Fruit fly (Drosophila melanogaster) whole organism, prepupa: Measurements from ENCODE around the gene betaTub85D.

Experiments used
- Blimp-1 ChIP-seq: fragments of 200-800 bp; sonication (Bioruptor generic); optimal IDR thresholded peaks from 3 replicates; lab custom pipeline; 2017; ENCODE audit warnings: missing biosample characterization, missing genetic modification characterization, mild to moderate bottlenecking, moderate library complexity, missing genetic modification reagents
- CG10631 ChIP-seq: fragments of 200-800 bp; sonication (Bioruptor generic); optimal IDR thresholded peaks from 2 replicates; lab custom pipeline; 2016; ENCODE audit warnings: missing biosample characterization, missing genetic modification characterization
- CG10669 ChIP-seq: fragments of 200-800 bp; sonication (Bioruptor generic); optimal IDR thresholded peaks from 3 replicates; lab custom pipeline; 2018; ENCODE audit warnings: missing biosample characterization, mild to moderate bottlenecking, missing genetic modification characterization, moderate library complexity
- CG11762 ChIP-seq: fragments of 200-800 bp; sonication (Bioruptor generic); optimal IDR thresholded peaks from 3 replicates; lab custom pipeline; 2016; ENCODE audit warnings: missing biosample characterization, missing genetic modification characterization; ENCODE audit not compliant: insufficient read depth
- CG1621 ChIP-seq: fragments of 200-800 bp; sonication (Bioruptor generic); optimal IDR thresholded peaks from 3 replicates; lab custom pipeline; 2018; ENCODE audit warnings: missing biosample characterization, mild to moderate bottlenecking, missing genetic modification characterization
- CG16779 ChIP-seq: fragments of 200-800 bp; sonication (Bioruptor generic); optimal IDR thresholded peaks from 3 replicates; lab custom pipeline; 2017; ENCODE audit warnings: missing biosample characterization, mild to moderate bottlenecking, missing genetic modification characterization
- CG3032 ChIP-seq: fragments of 200-800 bp; optimal IDR thresholded peaks from 2 replicates; lab custom pipeline; 2019; ENCODE audit warnings: missing biosample characterization, mild to moderate bottlenecking, missing genetic modification characterization, moderate library complexity
- CG31627 ChIP-seq: fragments of 200-800 bp; sonication (Bioruptor generic); optimal IDR thresholded peaks from 3 replicates; lab custom pipeline; 2016; ENCODE audit warnings: missing biosample characterization, missing genetic modification characterization
- CG32006 ChIP-seq: fragments of 200-800 bp; sonication (Bioruptor generic); optimal IDR thresholded peaks from 3 replicates; lab custom pipeline; 2017; ENCODE audit warnings: missing biosample characterization, mild to moderate bottlenecking, missing genetic modification characterization
- CG34406 ChIP-seq: fragments of 200-800 bp; sonication (Bioruptor generic); optimal IDR thresholded peaks from 3 replicates; lab custom pipeline; 2016; ENCODE audit warnings: missing biosample characterization, missing genetic modification characterization
- CG6163 ChIP-seq: fragments of 200-800 bp; sonication (Bioruptor generic); IDR thresholded peaks from 3 replicates; pipeline ENCODE4 v1.3.6; 2022; ENCODE audit warnings: missing biosample characterization, missing genetic modification characterization
- CG6276 ChIP-seq: fragments of 200-800 bp; sonication (Bioruptor generic); optimal IDR thresholded peaks from 2 replicates; lab custom pipeline; 2017; ENCODE audit warnings: missing biosample characterization, mild to moderate bottlenecking, missing genetic modification characterization
- CG6854 ChIP-seq: fragments of 200-800 bp; sonication (Bioruptor generic); optimal IDR thresholded peaks from 2 replicates; lab custom pipeline; 2017; ENCODE audit warnings: missing biosample characterization, mild to moderate bottlenecking, missing genetic modification characterization
- CG7368 ChIP-seq: fragments of 200-800 bp; sonication (Bioruptor generic); optimal IDR thresholded peaks from 3 replicates; lab custom pipeline; 2016; ENCODE audit warnings: missing biosample characterization, missing genetic modification characterization
- CG8119 ChIP-seq: fragments of 200-800 bp; sonication (Bioruptor generic); IDR thresholded peaks from 3 replicates; pipeline ENCODE4 v1.3.6; 2022; ENCODE audit warnings: missing biosample characterization, missing genetic modification characterization
- CG9139 ChIP-seq: fragments of 200-800 bp; sonication (Bioruptor generic); optimal IDR thresholded peaks from 3 replicates; lab custom pipeline; 2017; ENCODE audit warnings: missing biosample characterization, mild to moderate bottlenecking, missing genetic modification characterization
- Eip78C ChIP-seq: fragments of 200-800 bp; sonication (Bioruptor generic); peaks from one replicate; lab custom pipeline; 2016; ENCODE audit warnings: missing biosample characterization, missing genetic modification characterization
- Eip93F ChIP-seq: fragments of 200-800 bp; sonication (Bioruptor generic); optimal IDR thresholded peaks from 2 replicates; lab custom pipeline; 2016; ENCODE audit warnings: missing biosample characterization, mild to moderate bottlenecking, missing genetic modification characterization
- Ets21C ChIP-seq: fragments of 200-800 bp; sonication (Bioruptor generic); optimal IDR thresholded peaks from 3 replicates; lab custom pipeline; 2016; ENCODE audit warnings: missing biosample characterization, missing genetic modification characterization
- Ets96B ChIP-seq: fragments of 200-800 bp; optimal IDR thresholded peaks from 2 replicates; lab custom pipeline; 2019; ENCODE audit warnings: missing biosample characterization, mild to moderate bottlenecking, missing genetic modification characterization, moderate library complexity
- Gug ChIP-seq: fragments of 200-800 bp; sonication (Bioruptor generic); IDR thresholded peaks from 2 replicates; pipeline ENCODE4 v1.3.6; 2022; ENCODE audit warnings: missing biosample characterization, missing genetic modification characterization
- Hr38 ChIP-seq: sonication (Bioruptor generic); optimal IDR thresholded peaks from 2 replicates; lab custom pipeline; 2016; ENCODE audit warnings: missing biosample characterization, missing genetic modification characterization
- Hr39 ChIP-seq: fragments of 200-800 bp; sonication (Bioruptor generic); optimal IDR thresholded peaks from 2 replicates; lab custom pipeline; 2016; ENCODE audit warnings: missing biosample characterization, missing genetic modification characterization
- Hr4 ChIP-seq: fragments of 200-800 bp; sonication (Bioruptor generic); optimal IDR thresholded peaks from 3 replicates; lab custom pipeline; 2016; ENCODE audit warnings: missing biosample characterization, missing genetic modification characterization
- Lpt ChIP-seq: fragments of 200-800 bp; sonication (Bioruptor generic); optimal IDR thresholded peaks from 3 replicates; lab custom pipeline; 2016; ENCODE audit warnings: missing biosample characterization, missing genetic modification characterization
- OdsH ChIP-seq: fragments of 200-800 bp; sonication (Bioruptor generic); optimal IDR thresholded peaks from 3 replicates; lab custom pipeline; 2016; ENCODE audit warnings: missing biosample characterization, missing genetic modification characterization
- Smox ChIP-seq: fragments of 200-800 bp; sonication (Bioruptor generic); optimal IDR thresholded peaks from 3 replicates; lab custom pipeline; 2016; ENCODE audit warnings: missing biosample characterization, missing genetic modification characterization
- Sox102F ChIP-seq: fragments of 200-800 bp; sonication (Bioruptor generic); optimal IDR thresholded peaks from 2 replicates; lab custom pipeline; 2016; ENCODE audit warnings: missing biosample characterization, mild to moderate bottlenecking, missing genetic modification characterization
- Sox14 ChIP-seq: fragments of 200-800 bp; sonication (Bioruptor generic); optimal IDR thresholded peaks from 3 replicates; lab custom pipeline; 2016; ENCODE audit warnings: missing biosample characterization, missing genetic modification characterization
- Sox15 ChIP-seq: fragments of 200-800 bp; sonication (Bioruptor generic); optimal IDR thresholded peaks from 3 replicates; lab custom pipeline; 2016; ENCODE audit warnings: missing biosample characterization, missing genetic modification characterization
- achi ChIP-seq: fragments of 200-800 bp; sonication (Bioruptor generic); optimal IDR thresholded peaks from 3 replicates; lab custom pipeline; 2016; ENCODE audit warnings: missing biosample characterization, missing genetic modification characterization
- acj6 ChIP-seq: fragments of 200-800 bp; sonication (Bioruptor generic); optimal IDR thresholded peaks from 3 replicates; lab custom pipeline; 2016; ENCODE audit warnings: missing biosample characterization, missing genetic modification characterization
- cyc ChIP-seq: fragments of 200-800 bp; sonication (Bioruptor generic); optimal IDR thresholded peaks from 3 replicates; lab custom pipeline; 2016; ENCODE audit warnings: missing biosample characterization, missing genetic modification characterization
- dac ChIP-seq: fragments of 200-800 bp; sonication (Bioruptor generic); optimal IDR thresholded peaks from 2 replicates; lab custom pipeline; 2017; ENCODE audit warnings: missing biosample characterization, mild to moderate bottlenecking, missing genetic modification characterization
- fd59A ChIP-seq: fragments of 200-800 bp; sonication (Bioruptor generic); optimal IDR thresholded peaks from 2 replicates; lab custom pipeline; 2017; ENCODE audit warnings: missing biosample characterization, mild to moderate bottlenecking, missing genetic modification characterization, missing genetic modification reagents
- fd85E ChIP-seq: fragments of 200-800 bp; sonication (Bioruptor generic); optimal IDR thresholded peaks from 3 replicates; lab custom pipeline; 2016; ENCODE audit warnings: missing biosample characterization, missing genetic modification characterization
- fkh ChIP-seq: fragments of 200-800 bp; sonication (Bioruptor generic); optimal IDR thresholded peaks from 3 replicates; lab custom pipeline; 2017; ENCODE audit warnings: missing biosample characterization, mild to moderate bottlenecking, missing genetic modification characterization, moderate library complexity
- lz ChIP-seq: fragments of 200-800 bp; sonication (Bioruptor generic); optimal IDR thresholded peaks from 3 replicates; lab custom pipeline; 2016; ENCODE audit warnings: missing biosample characterization, missing genetic modification characterization
- pdm3 ChIP-seq: fragments of 200-800 bp; sonication (Bioruptor generic); optimal IDR thresholded peaks from 3 replicates; lab custom pipeline; 2016; ENCODE audit warnings: missing biosample characterization, missing genetic modification characterization
- salr ChIP-seq, 2 experiments: fragments of 200-800 bp; sonication (Bioruptor generic); optimal IDR thresholded peaks; 3 replicates each; lab custom pipeline; 2016 to 2018; ENCODE audit warnings: missing biosample characterization in 2 of 2, missing genetic modification characterization in 2 of 2, mild to moderate bottlenecking in 1 of 2
- spab ChIP-seq: fragments of 200-800 bp; sonication (Bioruptor generic); optimal IDR thresholded peaks from 2 replicates; lab custom pipeline; 2017; ENCODE audit warnings: missing biosample characterization, mild to moderate bottlenecking, missing genetic modification characterization, missing genetic modification reagents
- ss ChIP-seq, 2 experiments: fragments of 200-800 bp; sonication (Bioruptor generic); optimal IDR thresholded peaks; 2 replicates in 1 of 2; 3 replicates in 1 of 2; lab custom pipeline; 2017 to 2018; ENCODE audit warnings: mild to moderate bottlenecking in 2 of 2, missing biosample characterization in 2 of 2, missing genetic modification characterization in 2 of 2, moderate library complexity in 1 of 2
- svp ChIP-seq: fragments of 200-800 bp; sonication (Bioruptor generic); peaks from one replicate; lab custom pipeline; 2016; ENCODE audit warnings: missing biosample characterization, missing genetic modification characterization

Gene betaTub85D

DNA sequence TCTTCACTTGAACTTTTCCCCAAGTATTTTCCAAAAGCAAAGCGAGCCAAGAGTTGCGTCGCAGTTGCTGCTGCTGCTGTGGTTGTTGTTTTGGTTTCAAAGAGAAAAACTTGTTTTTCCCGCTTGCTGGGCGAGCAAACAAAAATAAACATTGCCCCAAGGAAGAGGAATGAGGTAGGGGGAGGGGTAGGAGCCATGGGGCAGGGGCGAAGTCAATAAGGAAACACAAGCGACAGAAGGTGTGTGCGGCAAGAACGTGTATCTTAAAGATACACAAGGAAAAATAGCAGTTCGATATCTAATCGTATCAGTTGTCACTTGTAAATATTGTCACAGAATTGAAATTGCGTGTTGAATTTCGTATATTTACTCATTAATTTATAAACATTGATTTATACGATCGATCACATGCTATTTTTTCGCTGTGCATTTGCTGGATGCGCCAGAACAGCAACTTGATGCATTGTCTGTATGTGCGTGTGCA is 16.5 kb downstream of the betaTub85D start (continued):
- TF ChIP-seq ss (GFP tag; optimal IDR thresholded peaks at IDR 0.05; lab: Kevin White, UChicago) (peak; percentile 97 to 98), Blimp-1 (peak; percentile 82), Sox14 (GFP tag; lab: Kevin White, UChicago) (peak; percentile 97), CG6163 (peak; percentile 98), CG31627 (GFP tag; lab: Kevin White, UChicago) (peak; percentile 91), fkh (GFP tag; lab: Kevin White, UChicago) (peak; percentile 93), CG34406 (GFP tag; lab: Kevin White, UChicago) (peak; percentile 89), Ets96B (peak; percentile 98), CG32006 (GFP tag; lab: Kevin White, UChicago) (peak; percentile 95), Hr38 (GFP tag; lab: Kevin White, UChicago) (no peak), salr (GFP tag; optimal IDR thresholded peaks at IDR 0.05; lab: Kevin White, UChicago) (peak; percentile 95 to 96), OdsH (peak; percentile 95), Eip93F (peak; percentile 70), fd59A (GFP tag; lab: Kevin White, UChicago) (peak; percentile 97), Ets21C (peak; percentile 87), Hr39 (GFP tag; lab: Kevin White, UChicago) (peak; percentile 91)

dm6 chr3R:9392421-9392820 is 17.7 kb downstream of the betaTub85D start:
- TF ChIP-seq cyc (no peak), CG6276 (GFP tag; lab: Kevin White, UChicago) (no peak), Eip93F (no peak), CG10631 (no peak)

DNA sequence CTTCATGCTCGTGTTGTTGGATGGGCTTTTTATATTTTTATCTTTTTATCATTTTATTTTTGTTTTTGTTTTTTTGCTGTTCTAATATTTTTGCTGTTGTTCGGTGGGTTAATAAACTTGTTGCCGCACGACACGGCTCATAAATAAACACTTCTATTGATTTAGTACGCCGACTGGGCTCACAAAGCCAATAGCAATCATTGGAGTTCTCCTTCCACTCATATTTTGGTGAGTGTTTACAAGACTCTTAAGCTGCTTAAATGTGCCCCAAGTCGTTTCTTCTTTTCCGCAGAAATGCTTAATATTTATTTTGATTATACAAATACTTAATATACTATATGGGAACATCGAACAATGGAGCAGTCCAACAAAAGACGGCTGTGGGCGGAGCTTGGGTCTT is 19.9 kb downstream of the betaTub85D start:
- TF ChIP-seq Gug (GFP tag; lab: Robert Waterston, UW) (no peak), dac (GFP tag; lab: Kevin White, UChicago) (no peak), fkh (GFP tag; lab: Kevin White, UChicago) (peak; percentile 93), CG9139 (GFP tag; lab: Kevin White, UChicago) (no peak)

- TF ChIP-seq Hr4 (GFP tag; lab: Kevin White, UChicago) (no peak), fd85E (GFP tag; lab: Kevin White, UChicago) (no peak), pdm3 (GFP tag; lab: Kevin White, UChicago) (no peak), CG10669 (GFP tag; lab: Kevin White, UChicago) (peak; percentile 46), fd59A (GFP tag; lab: Kevin White, UChicago) (no peak), CG1621 (peak; percentile 65), Lpt (GFP tag; lab: Kevin White, UChicago) (peak; percentile 9), OdsH (no peak), CG10631 (no peak), CG32006 (GFP tag; lab: Kevin White, UChicago) (peak; percentile 10), Smox (GFP tag; lab: Kevin White, UChicago) (no peak), CG11762 (GFP tag; lab: Kevin White, UChicago) (peak; percentile 5), Hr39 (GFP tag; lab: Kevin White, UChicago) (no peak), Eip78C (GFP tag; lab: Kevin White, UChicago) (peak; percentile 24), Blimp-1 (no peak), achi (GFP tag; lab: Kevin White, UChicago) (no peak), Sox15 (no peak), cyc (no peak), Gug (GFP tag; lab: Robert Waterston, UW) (no peak), CG6854 (GFP tag; lab: Kevin White, UChicago) (no peak), CG3032 (tag; lab: Kevin White, UChicago) (peak; percentile 39), CG16779 (tag; lab: Kevin White, UChicago) (peak; percentile 66), svp (GFP tag; lab: Kevin White, UChicago) (no peak), Eip93F (no peak), acj6 (GFP tag; lab: Kevin White, UChicago) (no peak), CG34406 (GFP tag; lab: Kevin White, UChicago) (no peak), Sox102F (no peak), lz (GFP tag; lab: Kevin White, UChicago) (no peak), ss (GFP tag; optimal IDR thresholded peaks at IDR 0.05; lab: Kevin White, UChicago) (peak; percentile 82 to 86), CG31627 (GFP tag; lab: Kevin White, UChicago) (no peak), CG6276 (GFP tag; lab: Kevin White, UChicago) (peak; percentile 69), CG9139 (GFP tag; lab: Kevin White, UChicago) (peak; percentile 75), spab (GFP tag; lab: Kevin White, UChicago) (peak; percentile 76), CG8119 (peak; percentile 63; the same call in 1 of the 3 replicates), CG6163 (peak; percentile 57; the same call in 2 of the 3 replicates), CG7368 (GFP tag; lab: Kevin White, UChicago) (no peak), salr (GFP tag; optimal IDR thresholded peaks at IDR 0.05; lab: Kevin White, UChicago) (peak; percentile 1 to 58)
These were observed 21.1 kb downstream of the betaTub85D start for dm6 chr3R:9388972-9389371.
